Worm (Caenorhabditis elegans) whole organism, young adult: ENCODE data around the gene unc-132.

Source experiments
- B0019.2 ChIP-seq: fragments of 200-800 bp; sonication (Bioruptor generic); conservative IDR thresholded peaks from 2 replicates; pipeline ENCODE4 v1.3.6; 2022; ENCODE audit warnings: missing genetic modification reagents, missing genetic modification characterization, missing compliant biosample characterization
- B0035.1 ChIP-seq: sonication (generic microtip); optimal IDR thresholded peaks from 2 replicates; lab custom pipeline; 2016; ENCODE audit warnings: missing genetic modification characterization, mild to moderate bottlenecking, missing compliant biosample characterization, missing genotype, missing genetic modification reagents
- F10E7.11 ChIP-seq: sonication (generic microtip); optimal IDR thresholded peaks from 2 replicates; lab custom pipeline; 2017; ENCODE audit warnings: mild to moderate bottlenecking, missing genetic modification characterization, moderate library complexity, missing compliant biosample characterization
- F22D6.2 ChIP-seq: sonication (generic microtip); optimal IDR thresholded peaks from 2 replicates; lab custom pipeline; 2016; ENCODE audit warnings: mild to moderate bottlenecking, missing genetic modification characterization, missing compliant biosample characterization
- F39B2.1 ChIP-seq: fragments of 200-800 bp; sonication (Bioruptor generic); IDR thresholded peaks from 2 replicates; pipeline ENCODE4 v1.3.6; 2022; ENCODE audit warnings: missing genetic modification reagents, missing genetic modification characterization, missing compliant biosample characterization
- K12H6.12 ChIP-seq: fragments of 200-800 bp; sonication (Bioruptor generic); optimal IDR thresholded peaks from 2 replicates; lab custom pipeline; 2018; ENCODE audit warnings: mild to moderate bottlenecking, missing genetic modification characterization, missing compliant biosample characterization
- Y53G8AR.9 ChIP-seq: fragments of 200-800 bp; sonication (Bioruptor generic); conservative IDR thresholded peaks from 2 replicates; pipeline ENCODE4 v1.3.6; 2022; ENCODE audit warnings: missing genetic modification reagents, missing genetic modification characterization, missing compliant biosample characterization
- Y79H2A.3 ChIP-seq: fragments of 200-800 bp; sonication (Bioruptor generic); conservative IDR thresholded peaks from 2 replicates; pipeline ENCODE4 v1.3.6; 2022; ENCODE audit warnings: missing genetic modification reagents, missing genetic modification characterization, missing compliant biosample characterization
- Y95B8A.8 ChIP-seq: fragments of 200-800 bp; sonication (Bioruptor generic); IDR thresholded peaks from 2 replicates; pipeline ENCODE4 v1.3.6; 2022; ENCODE audit warnings: missing genetic modification reagents, missing genetic modification characterization, missing compliant biosample characterization
- ZK185.1 ChIP-seq: sonication (generic microtip); optimal IDR thresholded peaks from 2 replicates; lab custom pipeline; 2016; ENCODE audit warnings: mild to moderate bottlenecking, missing genetic modification characterization, missing compliant biosample characterization; ENCODE audit not compliant: poor library complexity, severe bottlenecking
- aptf-3 ChIP-seq: fragments of 200-800 bp; sonication (Bioruptor generic); IDR thresholded peaks from 2 replicates; pipeline ENCODE4 v1.3.6; 2022; ENCODE audit warnings: missing genetic modification characterization, missing compliant biosample characterization
- atf-7 ChIP-seq: sonication (generic microtip); optimal IDR thresholded peaks from 2 replicates; lab custom pipeline; 2017; ENCODE audit warnings: mild to moderate bottlenecking, missing genetic modification characterization, missing compliant biosample characterization
- attf-6 ChIP-seq: fragments of 200-800 bp; sonication (Bioruptor generic); IDR thresholded peaks from 2 replicates; pipeline ENCODE4 v1.3.6; 2022; ENCODE audit warnings: missing genetic modification reagents, missing genetic modification characterization, missing compliant biosample characterization
- ccch-3 ChIP-seq: fragments of 200-800 bp; sonication (Bioruptor generic); optimal IDR thresholded peaks from 2 replicates; lab custom pipeline; 2018; ENCODE audit warnings: mild to moderate bottlenecking, missing genetic modification characterization, missing compliant biosample characterization
- cebp-1 ChIP-seq, 2 experiments: fragments of 200-800 bp in 1 of 2; sonication (Bioruptor generic) in 1 of 2; sonication (generic microtip) in 1 of 2; IDR thresholded peaks in 1 of 2; optimal IDR thresholded peaks in 1 of 2; 2 replicates each; pipeline versions ENCODE4 v1.3.6 to Lab custom; 2017 to 2022; ENCODE audit warnings: missing compliant biosample characterization in 2 of 2, missing genetic modification characterization in 2 of 2, mild to moderate bottlenecking in 1 of 2, missing genetic modification reagents in 1 of 2, moderate library complexity in 1 of 2
- ceh-58 ChIP-seq: fragments of 200-800 bp; sonication (Bioruptor generic); IDR thresholded peaks from 2 replicates; pipeline ENCODE4 v1.3.6; 2022; ENCODE audit warnings: missing genetic modification characterization, missing compliant biosample characterization
- chd-7 ChIP-seq: sonication (generic microtip); optimal IDR thresholded peaks from 2 replicates; lab custom pipeline; 2016; ENCODE audit warnings: mild to moderate bottlenecking, missing genetic modification characterization, moderate library complexity, missing compliant biosample characterization
- egl-18 ChIP-seq: fragments of 200-800 bp; sonication (Bioruptor generic); IDR thresholded peaks from 2 replicates; pipeline ENCODE4 v1.3.6; 2022; ENCODE audit warnings: missing genetic modification reagents, missing genetic modification characterization, missing compliant biosample characterization
- ekl-4 ChIP-seq: fragments of 200-800 bp; sonication (Bioruptor generic); IDR thresholded peaks from 2 replicates; pipeline ENCODE4 v1.3.6; 2022; ENCODE audit warnings: missing genetic modification reagents, missing genetic modification characterization, missing compliant biosample characterization
- fkh-3 ChIP-seq: sonication (generic microtip); optimal IDR thresholded peaks from 2 replicates; lab custom pipeline; 2016; ENCODE audit warnings: mild to moderate bottlenecking, missing genetic modification characterization, missing compliant biosample characterization
- hlh-12 ChIP-seq: sonication (generic microtip); optimal IDR thresholded peaks from 2 replicates; lab custom pipeline; 2016; ENCODE audit warnings: missing genetic modification characterization, missing compliant biosample characterization
- hmg-1.2 ChIP-seq: fragments of 200-800 bp; sonication (Bioruptor generic); IDR thresholded peaks from 2 replicates; pipeline ENCODE4 v1.3.6; 2022; ENCODE audit warnings: missing genetic modification reagents, missing genetic modification characterization, missing compliant biosample characterization
- let-526 ChIP-seq: fragments of 200-800 bp; sonication (Bioruptor generic); IDR thresholded peaks from 2 replicates; pipeline ENCODE4 v1.3.6; 2022; ENCODE audit warnings: missing genetic modification reagents, missing genetic modification characterization, missing compliant biosample characterization
- let-607 ChIP-seq, 2 experiments: fragments of 200-800 bp in 1 of 2; sonication (Bioruptor generic) in 1 of 2; sonication (generic microtip) in 1 of 2; optimal IDR thresholded peaks; 2 replicates each; lab custom pipeline; 2016 to 2018; ENCODE audit warnings: mild to moderate bottlenecking in 2 of 2, missing compliant biosample characterization in 2 of 2, missing genetic modification characterization in 2 of 2, moderate library complexity in 2 of 2, missing genotype in 1 of 2
- lin-35 ChIP-seq, 3 experiments: fragments of 150-350 bp in 2 of 3; sonication (generic microtip) in 1 of 3; optimal IDR thresholded peaks; 2 replicates each; lab custom pipeline; 2014 to 2018; ENCODE audit warnings: missing biosample characterization in 3 of 3, missing genetic modification characterization in 3 of 3, missing genetic modification reagents in 3 of 3
- lin-54 ChIP-seq: fragments of 200-800 bp; sonication (Bioruptor generic); optimal IDR thresholded peaks from 2 replicates; lab custom pipeline; 2018; ENCODE audit warnings: mild to moderate bottlenecking, missing genetic modification characterization, missing compliant biosample characterization
- madf-3 ChIP-seq: fragments of 200-800 bp; sonication (Bioruptor generic); IDR thresholded peaks from 2 replicates; pipeline ENCODE4 v1.3.6; 2022; ENCODE audit warnings: missing genetic modification reagents, missing genetic modification characterization, missing compliant biosample characterization
- mcd-1 ChIP-seq: fragments of 200-800 bp; sonication (Bioruptor generic); IDR thresholded peaks from 2 replicates; pipeline ENCODE4 v1.3.6; 2022; ENCODE audit warnings: missing genetic modification reagents, missing genetic modification characterization, missing compliant biosample characterization
- nfyb-1 ChIP-seq: fragments of 200-800 bp; sonication (Bioruptor generic); IDR thresholded peaks from 2 replicates; pipeline ENCODE4 v1.3.6; 2022; ENCODE audit warnings: missing genetic modification reagents, missing genetic modification characterization, missing compliant biosample characterization
- nhr-90 ChIP-seq: sonication (generic microtip); optimal IDR thresholded peaks from 2 replicates; lab custom pipeline; 2016; ENCODE audit warnings: missing genotype, mild to moderate bottlenecking, missing genetic modification characterization, missing compliant biosample characterization
- pbrm-1 ChIP-seq: fragments of 200-800 bp; sonication (Bioruptor generic); IDR thresholded peaks from 2 replicates; pipeline ENCODE4 v1.3.6; 2022; ENCODE audit warnings: missing genetic modification reagents, missing genetic modification characterization, missing compliant biosample characterization
- pha-4 ChIP-seq: fragments of 150-350 bp; sonication (generic microtip); optimal IDR thresholded peaks from 2 replicates; lab custom pipeline; 2014; ENCODE audit warnings: missing biosample characterization, missing genetic modification reagents, missing genetic modification characterization
- snpc-1.1 ChIP-seq: sonication (generic microtip); optimal IDR thresholded peaks from 2 replicates; lab custom pipeline; 2017; ENCODE audit warnings: missing genetic modification characterization, mild to moderate bottlenecking, missing compliant biosample characterization, antibody characterized with exemption, moderate library complexity, missing genotype, missing genetic modification reagents; ENCODE audit not compliant: insufficient read depth
- snpc-3.4 ChIP-seq: sonication (generic microtip); optimal IDR thresholded peaks from 2 replicates; lab custom pipeline; 2017; ENCODE audit warnings: missing genetic modification characterization, mild to moderate bottlenecking, missing compliant biosample characterization, antibody characterized with exemption, moderate library complexity, missing genotype, missing genetic modification reagents
- snpc-4 ChIP-seq, 5 experiments: fragments of 150-350 bp in 1 of 5; sonication (generic microtip) in 4 of 5; optimal IDR thresholded peaks; 2 replicates each; lab custom pipeline; 2014 to 2018; ENCODE audit warnings: missing genetic modification characterization in 5 of 5, missing biosample characterization in 3 of 5, antibody characterized with exemption in 2 of 5, mild to moderate bottlenecking in 2 of 5, missing compliant biosample characterization in 2 of 5, missing genotype in 2 of 5, moderate library complexity in 2 of 5, missing genetic modification reagents in 1 of 5
- somi-1 ChIP-seq: fragments of 200-800 bp; sonication (Bioruptor generic); optimal IDR thresholded peaks from 2 replicates; lab custom pipeline; 2018; ENCODE audit warnings: mild to moderate bottlenecking, missing genetic modification characterization, missing compliant biosample characterization
- tbp1 ChIP-seq: fragments of 200-800 bp; sonication (Bioruptor generic); optimal IDR thresholded peaks from 2 replicates; lab custom pipeline; 2018; ENCODE audit warnings: mild to moderate bottlenecking, missing genetic modification characterization, missing compliant biosample characterization
- zfh-2 ChIP-seq: fragments of 200-800 bp; sonication (Bioruptor generic); conservative IDR thresholded peaks from 2 replicates; pipeline ENCODE4 v1.3.6; 2022; ENCODE audit warnings: missing genetic modification reagents, missing genetic modification characterization, missing compliant biosample characterization
- ztf-26 ChIP-seq: sonication (generic microtip); optimal IDR thresholded peaks from 2 replicates; lab custom pipeline; 2017; ENCODE audit warnings: missing genetic modification characterization, missing compliant biosample characterization
- ztf-28 ChIP-seq: fragments of 200-800 bp; sonication (Bioruptor generic); IDR thresholded peaks from 2 replicates; pipeline ENCODE4 v1.3.6; 2022; ENCODE audit warnings: missing genetic modification reagents, missing genetic modification characterization, missing compliant biosample characterization

The unc-132 gene

DNA sequence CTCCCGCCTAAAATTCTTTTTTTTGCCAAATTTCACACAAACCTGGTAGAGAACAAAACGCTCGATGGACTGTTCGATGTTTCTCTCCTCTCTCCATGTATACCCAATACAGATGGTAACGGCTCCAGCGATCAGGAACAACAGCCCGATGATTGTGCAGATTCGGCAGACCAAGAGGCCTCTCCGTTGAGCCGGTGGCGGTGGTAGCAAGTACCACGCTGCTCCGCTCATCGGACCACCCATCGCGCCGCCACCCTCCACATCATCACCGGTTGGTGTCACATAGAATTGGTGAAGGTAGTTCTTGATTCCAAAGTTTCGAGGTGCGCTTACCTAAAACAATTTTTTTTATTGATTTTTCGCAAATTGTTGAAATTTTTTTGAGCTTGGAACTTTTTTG is 27.8 kb downstream of the unc-132 start:
- TF ChIP-seq madf-3 (GFP tag; lab: Robert Waterston, UW) (0 out of 2 replicates have a peak, but pooled peaks have one; percentile 47), pbrm-1 (GFP tag; lab: Robert Waterston, UW) (no peak), ccch-3 (no peak), mcd-1 (GFP tag; lab: Robert Waterston, UW) (0 out of 2 replicates have a peak, but pooled peaks have one; percentile 11), zfh-2 (GFP tag; lab: Robert Waterston, UW) (peak; percentile 80), F39B2.1 (GFP tag; lab: Robert Waterston, UW) (0 out of 2 replicates have a peak, but pooled peaks have one; percentile 18), tbp1 (GFP tag; lab: Kevin White, UChicago) (no peak), nfyb-1 (no peak), snpc-3.4 (no peak), cebp-1 (GFP tag; IDR thresholded peaks at IDR 0.05; lab: Robert Waterston, UW) (no peak), cebp-1 (tag; optimal IDR thresholded peaks at IDR 0.05; lab: Kevin White, UChicago) (no peak), Y79H2A.3 (GFP tag; lab: Robert Waterston, UW) (no peak), ZK185.1 (tag; lab: Kevin White, UChicago) (no peak), ceh-58 (no peak), Y53G8AR.9 (GFP tag; lab: Robert Waterston, UW) (0 out of 2 replicates have a peak, but pooled peaks have one; percentile 15), let-526 (GFP tag; lab: Robert Waterston, UW) (no peak), snpc-1.1 (tag; lab: Kevin White, UChicago) (no peak), snpc-4 (GFP tag; optimal IDR thresholded peaks at IDR 0.05; lab: Kevin White, UChicago) (no peak), snpc-4 (tag; optimal IDR thresholded peaks at IDR 0.05; lab: Kevin White, UChicago) (no peak), fkh-3 (tag; lab: Kevin White, UChicago) (no peak), egl-18 (0 out of 2 replicates have a peak, but pooled peaks have one; percentile 45), aptf-3 (GFP tag; lab: Robert Waterston, UW) (0 out of 2 replicates have a peak, but pooled peaks have one; percentile 19), hmg-1.2 (GFP tag; lab: Robert Waterston, UW) (0 out of 2 replicates have a peak, but pooled peaks have one; percentile 7), F10E7.11 (tag; lab: Kevin White, UChicago) (no peak), B0035.1 (no peak), Y95B8A.8 (GFP tag; lab: Robert Waterston, UW) (no peak)

DNA sequence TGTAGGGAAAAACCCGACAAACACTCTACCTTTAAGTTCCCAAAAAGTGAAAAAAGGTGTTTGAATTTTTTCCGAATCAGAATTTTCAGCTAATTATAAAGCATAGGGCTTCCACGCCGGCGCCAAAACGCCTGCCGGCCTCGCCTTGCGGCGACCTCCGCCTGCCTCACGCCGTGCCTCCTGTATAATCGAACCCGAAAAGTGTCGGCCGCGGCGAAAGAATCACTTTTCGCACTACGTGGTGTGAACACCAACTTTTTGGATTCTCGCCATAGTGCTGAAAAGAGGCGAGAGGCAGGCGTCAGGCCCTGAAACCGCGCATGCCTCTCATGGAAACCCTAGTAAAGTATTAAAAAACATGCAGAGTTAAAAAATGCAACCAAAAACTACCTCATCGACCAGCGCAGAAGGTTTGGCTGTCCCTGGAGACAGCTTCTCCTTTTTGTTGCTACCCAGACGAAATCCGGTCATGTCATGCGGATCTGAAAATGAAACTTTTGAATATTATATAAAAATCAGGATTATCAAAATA is 28.6 kb downstream of the unc-132 start, which contains the start of gene nrsn-1:
Gene nrsn-1 (minus strand): TSS at position 482 of the 532 bp plus-strand sequence.
- TF ChIP-seq ztf-26 (tag; lab: Kevin White, UChicago) = no peak
- TF ChIP-seq zfh-2 (GFP tag; lab: Robert Waterston, UW) = peak; percentile 80
- 0 out of 2 replicates have a peak, but pooled peaks have one; percentile 7 for TF ChIP-seq ztf-28 (GFP tag; lab: Robert Waterston, UW)
- 0 out of 2 replicates have a peak, but pooled peaks have one; percentile 35 for TF ChIP-seq mcd-1 (GFP tag; lab: Robert Waterston, UW)
- TF ChIP-seq, all 124 proteins: peak for 3

DNA sequence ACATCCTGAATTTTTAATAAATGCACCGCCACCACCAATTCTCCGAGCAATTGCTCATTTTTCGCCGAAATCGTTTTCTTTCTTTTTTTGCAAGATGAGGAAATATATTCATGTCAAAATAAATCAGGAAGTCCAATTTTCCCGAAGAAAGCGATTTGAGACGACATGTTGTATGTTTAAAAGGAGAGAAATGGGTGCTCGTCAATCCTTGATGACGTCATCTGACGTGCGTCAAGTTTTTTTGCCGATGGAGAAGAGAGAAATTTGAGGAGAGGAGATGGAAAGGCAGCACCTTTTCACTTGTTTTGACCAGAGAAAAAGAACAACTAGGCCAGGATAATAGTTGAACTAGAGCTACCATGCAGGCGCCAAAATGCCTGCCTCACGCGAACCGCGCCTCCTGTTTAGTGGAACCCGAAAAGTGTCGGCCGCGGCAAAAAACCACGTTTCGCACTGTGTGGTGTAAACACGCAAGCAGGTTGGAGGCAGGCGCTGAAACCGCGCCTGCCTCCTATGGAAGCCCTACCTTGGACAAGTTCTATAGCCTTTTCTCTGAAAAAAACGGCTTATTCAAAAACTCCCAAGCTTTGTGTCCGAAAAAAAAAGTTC is 29.5 kb downstream of the unc-132 start:
- TF ChIP-seq Y79H2A.3 (GFP tag; lab: Robert Waterston, UW) = no peak
- TF ChIP-seq let-526 (GFP tag; lab: Robert Waterston, UW) = no peak
- TF ChIP-seq mcd-1 (GFP tag; lab: Robert Waterston, UW) = 0 out of 2 replicates have a peak, but pooled peaks have one; percentile 32
- TF ChIP-seq somi-1 (GFP tag; lab: Kevin White, UChicago) = peak; percentile 22
- no peak for TF ChIP-seq F22D6.2 (tag; lab: Kevin White, UChicago)
- no peak for TF ChIP-seq lin-54
- TF ChIP-seq let-607 (tag; optimal IDR thresholded peaks at IDR 0.05; lab: Kevin White, UChicago) = no peak
- no peak for TF ChIP-seq ekl-4 (GFP tag; lab: Robert Waterston, UW)
- no peak for TF ChIP-seq B0019.2 (GFP tag; lab: Robert Waterston, UW)
- no peak for TF ChIP-seq nhr-90 (tag; lab: Kevin White, UChicago)
- no peak for TF ChIP-seq pha-4
- peak in 1 of 3 experiments; percentile 63 for TF ChIP-seq lin-35 (GFP tag; optimal IDR thresholded peaks at IDR 0.05; lab: Kevin White, UChicago)
- TF ChIP-seq atf-7 = peak; percentile 91
- TF ChIP-seq chd-7 (tag; lab: Kevin White, UChicago) = peak; percentile 55
- 0 out of 2 replicates have a peak, but pooled peaks have one; percentile 24 for TF ChIP-seq nfyb-1
- TF ChIP-seq hlh-12 (tag; lab: Kevin White, UChicago) = no peak
- TF ChIP-seq K12H6.12 (tag; lab: Kevin White, UChicago) = peak; percentile 38
- TF ChIP-seq attf-6 = 0 out of 2 replicates have a peak, but pooled peaks have one; percentile 45
- no peak for TF ChIP-seq ZK185.1 (tag; lab: Kevin White, UChicago)
